Worm (Caenorhabditis elegans): ENCODE results near the gene T09F5.1.

DNA sequence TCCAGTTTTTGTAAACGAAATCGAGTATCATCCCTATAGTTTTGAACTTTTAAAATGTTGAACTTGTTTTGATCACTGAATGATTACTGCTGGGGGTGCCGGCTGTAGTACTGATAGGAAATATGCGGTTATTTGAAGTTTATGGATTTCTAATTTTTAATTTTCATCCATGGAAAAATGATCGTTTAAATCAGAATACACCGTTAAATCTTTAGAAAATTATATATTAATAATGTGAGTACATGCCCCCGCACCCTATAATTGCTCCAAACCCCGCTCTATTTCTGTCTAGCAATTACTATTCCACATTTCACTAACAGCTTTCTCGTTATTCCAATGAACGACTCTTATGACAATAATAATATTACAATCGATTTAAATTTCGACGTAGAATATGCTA is 50.9 kb downstream of the T09F5.1 start, which contains the start of gene Y75B12B.10:
- no peak for TF ChIP-seq lsy-2 (tag; optimal IDR thresholded peaks at IDR 0.05)
- no peak for TF ChIP-seq elt-1 (tag; optimal IDR thresholded peaks at IDR 0.05; ENCODE audit: borderline replicate concordance, insufficient read depth)
- TF ChIP-seq lin-32 (GFP tag; optimal IDR thresholded peaks at IDR 0.05) = no peak
